Worm (Caenorhabditis elegans): ENCODE data around the gene ule-2.

Gene ule-2

ce11 chrIV:14599321-14599720 lies 35.6 kb upstream of the ule-2 start:
- TF ChIP-seq K12H6.12 (tag; optimal IDR thresholded peaks at IDR 0.05) (no peak), attf-6 (GFP tag; IDR thresholded peaks at IDR 0.05) (0 out of 2 replicates have a peak, but pooled peaks have one; percentile 14)

ce11 chrIV:14603022-14603421 lies 31.9 kb upstream of the ule-2 start:
- TF ChIP-seq ztf-6 (GFP tag; IDR thresholded peaks at IDR 0.05) (no peak), fkh-3 (tag; optimal IDR thresholded peaks at IDR 0.05) (no peak), dox-1 (GFP tag; IDR thresholded peaks at IDR 0.05) (no peak), cebp-1 (GFP tag; IDR thresholded peaks at IDR 0.05) (no peak), cebp-1 (tag; optimal IDR thresholded peaks at IDR 0.05) (no peak), egrh-3 (GFP tag; IDR thresholded peaks at IDR 0.05) (no peak), F33H1.4 (GFP tag; IDR thresholded peaks at IDR 0.05) (no peak), ets-4 (GFP tag; optimal IDR thresholded peaks at IDR 0.05) (no peak), lin-40 (tag; optimal IDR thresholded peaks at IDR 0.05) (no peak)

ce11 chrIV:14605143-14605542 lies 29.8 kb upstream of the ule-2 start:
- TF ChIP-seq fkh-3 (tag; optimal IDR thresholded peaks at IDR 0.05), result no peak
- TF ChIP-seq mel-28 (tag; optimal IDR thresholded peaks at IDR 0.05; ENCODE audit: borderline replicate concordance), result no peak
- no peak for TF ChIP-seq lin-40 (tag; optimal IDR thresholded peaks at IDR 0.05)

DNA sequence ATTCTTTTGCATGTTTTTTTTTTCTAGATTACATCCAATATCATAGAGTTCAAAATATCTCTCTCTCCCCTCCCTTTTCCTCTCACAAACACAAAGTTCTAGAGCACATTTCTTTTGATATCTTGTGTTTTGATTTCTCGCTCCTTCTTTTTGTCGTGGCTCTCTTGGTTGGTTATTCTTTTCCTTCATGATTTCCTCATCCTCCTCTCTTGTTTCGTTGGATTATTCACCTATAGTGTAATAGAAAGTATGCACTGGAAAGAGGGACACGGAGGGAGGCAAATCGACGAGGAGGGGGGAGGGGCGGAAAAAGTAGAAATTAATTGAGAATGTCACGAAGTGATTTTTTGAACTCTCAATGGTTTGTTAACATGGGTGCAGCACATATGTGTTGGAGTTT lies 28.5 kb upstream of the ule-2 start:
- TF ChIP-seq C17E4.6 (GFP tag; IDR thresholded peaks at IDR 0.05) (no peak), repo-1 (tag; optimal IDR thresholded peaks at IDR 0.05) (no peak), nhr-179 (tag; optimal IDR thresholded peaks at IDR 0.05) (no peak), fkh-3 (tag; optimal IDR thresholded peaks at IDR 0.05) (no peak), him-1 (tag; optimal IDR thresholded peaks at IDR 0.05) (no peak), tbp1 (GFP tag; optimal IDR thresholded peaks at IDR 0.05) (no peak)

DNA sequence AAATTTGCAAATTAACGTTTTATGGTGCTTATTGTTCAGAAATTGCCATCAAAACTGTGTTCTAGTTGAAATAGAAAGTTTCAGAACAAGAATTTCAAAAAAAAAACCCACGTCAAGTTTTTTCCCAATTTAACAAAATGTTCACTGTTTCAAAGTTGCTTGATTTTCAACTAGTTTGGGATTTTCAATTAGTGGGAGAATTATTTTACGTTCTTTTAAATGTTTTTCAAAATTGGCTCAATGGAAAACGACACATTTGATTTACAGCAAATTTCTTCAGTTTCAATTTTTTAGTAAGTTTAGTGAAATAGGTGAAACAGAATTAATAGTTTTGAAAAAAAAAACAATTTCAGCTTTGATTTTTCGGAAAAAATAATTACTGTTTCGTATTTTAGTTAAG lies 26.3 kb upstream of the ule-2 start:
- TF ChIP-seq lin-54 (GFP tag; optimal IDR thresholded peaks at IDR 0.05) (no peak), snpc-4 (GFP tag; optimal IDR thresholded peaks at IDR 0.05) (no peak), snpc-4 (tag; optimal IDR thresholded peaks at IDR 0.05) (peak in 1 of 4 experiments; percentile 55)

DNA sequence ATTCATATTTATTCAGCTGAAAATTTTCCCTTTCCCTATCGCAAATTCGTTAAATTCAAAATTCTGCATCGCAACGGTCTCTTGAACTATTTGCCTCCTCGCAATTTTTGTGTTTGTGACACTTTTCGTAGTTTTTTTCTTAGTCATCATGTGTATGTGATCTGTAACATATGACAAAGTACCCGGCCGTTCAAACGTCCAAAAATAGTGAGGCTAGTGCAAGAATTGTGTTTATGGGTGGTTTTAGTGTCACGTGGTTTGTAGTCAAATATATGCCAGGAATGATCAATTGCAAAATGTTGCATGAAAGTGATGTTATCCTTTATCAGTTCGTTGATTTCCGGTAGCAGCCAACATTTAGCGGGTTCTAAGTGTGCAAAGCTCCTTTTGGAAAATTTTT lies 25.2 kb upstream of the ule-2 start:
- no peak for TF ChIP-seq madf-3 (GFP tag; IDR thresholded peaks at IDR 0.05)
- TF ChIP-seq Y67H2A.10 (GFP tag; conservative IDR thresholded peaks at IDR 0.05), result no peak
- no peak for TF ChIP-seq hlh-26 (GFP tag; conservative IDR thresholded peaks at IDR 0.05)
- TF ChIP-seq pha-4 (tag; optimal IDR thresholded peaks at IDR 0.05), result peak; percentile 49
- no peak for TF ChIP-seq nfyb-1 (GFP tag; IDR thresholded peaks at IDR 0.05)
- TF ChIP-seq lin-26 (GFP tag; IDR thresholded peaks at IDR 0.05), result peak; percentile 27; the same call in 1 of the 2 replicates
- TF ChIP-seq hlh-12 (tag; optimal IDR thresholded peaks at IDR 0.05), result no peak
- TF ChIP-seq lin-40 (tag; optimal IDR thresholded peaks at IDR 0.05), result peak; percentile 0
- no peak for TF ChIP-seq cebp-1 (GFP tag; IDR thresholded peaks at IDR 0.05)
- peak; percentile 50 for TF ChIP-seq cebp-1 (tag; optimal IDR thresholded peaks at IDR 0.05)
- TF ChIP-seq nhr-80 (tag; optimal IDR thresholded peaks at IDR 0.05), result peak; percentile 59
- no peak for TF ChIP-seq rcor-1 (GFP tag; IDR thresholded peaks at IDR 0.05)

All from whole organism, young adult.